Worm (Caenorhabditis elegans): Measurements from ENCODE around the gene F25B4.8.
A peak's percentile ranks its signal among the peaks of the same experiment; 100 is the strongest.

F25B4.8 gene

ce11 chrV:5684534-5684933, 7.0 kb downstream of the F25B4.8 start, which contains the start of the genes hmgs-1 and F25B4.4 (continued):
- peak; percentile 76 for TF ChIP-seq hmg-1.1 (GFP tag; IDR thresholded peaks at IDR 0.05)
- peak; percentile 67 for TF ChIP-seq zfp-2 (tag; optimal IDR thresholded peaks at IDR 0.05)
- peak; percentile 73 for TF ChIP-seq T26A8.4 (GFP tag; IDR thresholded peaks at IDR 0.05)

DNA sequence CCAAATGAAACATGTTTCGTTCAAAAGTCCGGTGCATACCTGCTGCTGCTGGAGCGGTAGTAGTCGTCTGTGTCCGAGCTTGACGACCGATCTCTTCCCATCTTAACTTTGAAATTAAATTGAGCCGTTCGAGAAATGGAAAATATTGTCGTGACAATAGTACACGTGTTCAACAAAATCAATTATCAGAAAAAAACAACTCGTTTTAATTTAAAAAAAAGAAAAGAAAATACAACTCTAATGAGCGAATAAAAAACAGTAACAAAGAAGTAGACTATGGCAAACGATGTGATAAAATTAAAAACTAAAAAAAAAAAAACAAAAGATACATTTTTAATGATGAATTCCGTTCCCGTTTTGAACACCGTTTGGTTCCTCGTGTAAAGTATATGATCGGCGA, 9.0 kb downstream of the F25B4.8 start, which contains the start of gene prp-39:
prp-39 (minus strand) TSS at position 101 of the 400 bp plus-strand sequence.
- TF ChIP-seq daf-16 (GFP tag; optimal IDR thresholded peaks at IDR 0.05) (no peak), daf-16 (tag; optimal IDR thresholded peaks at IDR 0.05) (peak; percentile 1), duxl-1 (tag; optimal IDR thresholded peaks at IDR 0.05; ENCODE audit: poor library complexity) (no peak), ama-1 (optimal IDR thresholded peaks at IDR 0.05) (peak; percentile 45)

DNA sequence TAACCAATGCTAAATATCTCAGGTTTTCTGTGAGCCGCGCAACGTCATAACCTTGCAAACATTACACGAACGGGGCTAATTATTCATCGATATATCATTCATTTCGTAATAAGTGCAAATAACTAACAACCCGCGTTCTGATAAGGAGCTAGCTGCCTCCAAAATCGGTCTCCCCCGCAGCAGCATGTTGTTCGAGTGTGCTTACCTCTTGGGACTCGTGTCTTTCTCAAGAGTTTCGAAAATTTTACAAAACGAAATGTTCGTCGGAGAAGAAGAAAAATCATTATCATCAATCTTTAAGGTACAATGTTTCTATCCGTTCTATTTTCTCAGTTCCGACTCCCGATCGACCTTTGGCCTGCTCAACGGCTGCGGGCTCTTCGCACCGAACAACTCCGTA, 13.6 kb downstream of the F25B4.8 start:
- peak; percentile 93 for TF ChIP-seq aha-1 (tag)
- TF ChIP-seq tag-97 (GFP tag; IDR thresholded peaks at IDR 0.05), result no peak

DNA sequence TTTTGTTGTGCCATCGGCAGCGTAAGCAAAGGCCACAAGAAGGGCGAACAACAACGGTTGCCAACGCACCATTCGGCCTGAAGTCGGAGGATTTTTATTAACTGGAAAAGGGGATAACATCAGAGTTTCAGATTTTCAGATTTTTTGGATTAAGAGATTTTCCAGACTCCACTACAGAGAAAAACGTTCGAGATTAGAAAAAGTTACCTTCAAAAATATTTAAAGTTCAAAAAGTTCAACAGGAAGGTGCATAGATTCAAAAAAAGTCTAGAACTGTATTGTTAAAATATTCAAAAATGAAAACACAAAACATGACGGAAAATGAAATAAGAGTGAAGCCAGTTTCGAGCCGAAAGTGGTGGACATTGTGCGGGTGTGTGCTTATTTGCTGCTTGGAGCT, 15.5 kb downstream of the F25B4.8 start, which contains the start of gene pqn-13:
pqn-13 (minus strand) TSS at position 101 of the 400 bp plus-strand sequence.
- TF ChIP-seq nhr-41 (GFP tag; IDR thresholded peaks at IDR 0.05) (no peak), php-3 (GFP tag; IDR thresholded peaks at IDR 0.05) (no peak), R02D3.7 (tag; optimal IDR thresholded peaks at IDR 0.05) (no peak), unc-62 (GFP tag; optimal IDR thresholded peaks at IDR 0.05 in 1 of 2) (no peak), unc-62 (tag; optimal IDR thresholded peaks at IDR 0.05) (no peak)

DNA sequence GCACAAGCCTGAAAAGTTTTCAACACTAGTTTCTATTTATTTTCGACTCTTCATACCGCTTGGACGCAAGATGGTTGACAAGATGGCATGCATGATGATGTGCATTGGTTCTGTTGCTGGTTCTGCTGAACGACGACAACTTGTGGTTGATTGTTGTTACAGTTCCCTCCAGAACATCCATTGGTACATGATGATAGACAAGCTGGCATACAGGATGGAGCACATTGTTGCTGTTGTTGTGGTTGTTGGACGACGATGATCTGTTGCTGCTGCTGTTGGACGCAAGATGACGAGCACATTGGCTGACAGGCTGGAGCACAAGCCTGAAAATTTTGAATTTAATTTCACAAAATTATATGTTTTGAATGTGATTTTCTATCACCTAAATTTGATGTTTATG, 19.2 kb downstream of the F25B4.8 start:
- TF ChIP-seq egl-27 (tag; optimal IDR thresholded peaks at IDR 0.05) (no peak), mxl-3 (GFP tag; optimal IDR thresholded peaks at IDR 0.05) (no peak), ctbp-1 (GFP tag; IDR thresholded peaks at IDR 0.05) (no peak), cey-2 (tag; optimal IDR thresholded peaks at IDR 0.05; ENCODE audit: borderline replicate concordance, insufficient read depth) (no peak), F10B5.3 (tag; optimal IDR thresholded peaks at IDR 0.05) (no peak), dve-1 (tag; optimal IDR thresholded peaks at IDR 0.05; ENCODE audit: insufficient read depth) (no peak)

ce11 chrV:5668968-5669367, 22.5 kb downstream of the F25B4.8 start:
- peak in 1 of 2 experiments; percentile 55 for TF ChIP-seq unc-62 (GFP tag; optimal IDR thresholded peaks at IDR 0.05 in 1 of 2)
- no peak for TF ChIP-seq unc-62 (tag; optimal IDR thresholded peaks at IDR 0.05)
- no peak for TF ChIP-seq mdt-29 (GFP tag; IDR thresholded peaks at IDR 0.05)

- peak; percentile 83 for TF ChIP-seq tra-1 (GFP tag; IDR thresholded peaks at IDR 0.05)
- peak; percentile 29 for TF ChIP-seq lin-13 (GFP tag; optimal IDR thresholded peaks at IDR 0.05)
- TF ChIP-seq nhr-102 (tag; optimal IDR thresholded peaks at IDR 0.05), result peak; percentile 56
- no peak for TF ChIP-seq jun-1 (tag; optimal IDR thresholded peaks at IDR 0.05)
- 0 out of 2 replicates have a peak, but pooled peaks have one; percentile 64 for TF ChIP-seq tag-97 (GFP tag; IDR thresholded peaks at IDR 0.05)
- TF ChIP-seq hmg-1.1 (GFP tag; IDR thresholded peaks at IDR 0.05), result 0 out of 2 replicates have a peak, but pooled peaks have one; percentile 32
- no peak for TF ChIP-seq set-16 (GFP tag; IDR thresholded peaks at IDR 0.05)
- TF ChIP-seq nhr-76 (tag; optimal IDR thresholded peaks at IDR 0.05), result no peak
- TF ChIP-seq ctbp-1 (GFP tag; IDR thresholded peaks at IDR 0.05), result peak; percentile 85
- no peak for TF ChIP-seq T20F7.1 (GFP tag; optimal IDR thresholded peaks at IDR 0.05)
- no peak for TF ChIP-seq daf-8 (GFP tag; IDR thresholded peaks at IDR 0.05)
- peak; percentile 43 for TF ChIP-seq unc-130 (GFP tag; optimal IDR thresholded peaks at IDR 0.05)
- TF ChIP-seq Y48G9A.11 (GFP tag; IDR thresholded peaks at IDR 0.05), result peak; percentile 87
- peak; percentile 72 for TF ChIP-seq mdt-29 (GFP tag; IDR thresholded peaks at IDR 0.05)
- peak; percentile 88 for TF ChIP-seq snpc-1.2 (GFP tag; IDR thresholded peaks at IDR 0.05)
- TF ChIP-seq mxl-3 (GFP tag; optimal IDR thresholded peaks at IDR 0.05), result no peak
- peak; percentile 55 for TF ChIP-seq lir-3 (tag; optimal IDR thresholded peaks at IDR 0.05)
- 0 out of 2 replicates have a peak, but pooled peaks have one; percentile 43 for TF ChIP-seq ZK337.2 (GFP tag; IDR thresholded peaks at IDR 0.05)
- peak; percentile 57 for TF ChIP-seq nhr-48 (tag; optimal IDR thresholded peaks at IDR 0.05)
- TF ChIP-seq cey-2 (tag; optimal IDR thresholded peaks at IDR 0.05; ENCODE audit: borderline replicate concordance, insufficient read depth), result no peak
- TF ChIP-seq vab-7 (GFP tag; IDR thresholded peaks at IDR 0.05), result peak; percentile 75
- no peak for TF ChIP-seq mep-1 (tag; optimal IDR thresholded peaks at IDR 0.05)
- 0 out of 2 replicates have a peak, but pooled peaks have one; percentile 25 for TF ChIP-seq mxl-2 (GFP tag; conservative IDR thresholded peaks at IDR 0.05)
- TF ChIP-seq php-3 (GFP tag; IDR thresholded peaks at IDR 0.05), result peak; percentile 86
- TF ChIP-seq madf-5 (GFP tag; IDR thresholded peaks at IDR 0.05), result peak; percentile 68 to 100; a peak in 3 of 4 replicates
Measured at ce11 chrV:5667337-5667736, 24.2 kb downstream of the F25B4.8 start.
